Fruit fly (Drosophila melanogaster) whole organism, embryonic: ENCODE results near the gene Fmr1.
A peak's percentile ranks its signal among the peaks of the same experiment; 100 is the strongest.

ENCODE experiments used
- Adf1 ChIP-seq: fragments of 200-800 bp; sonication (Bioruptor generic); IDR thresholded peaks from 2 replicates; pipeline ENCODE4 v1.3.6; 2022; ENCODE audit warnings: missing biosample characterization, missing genetic modification characterization
- Asciz ChIP-seq: fragments of 200-800 bp; sonication (Bioruptor generic); optimal IDR thresholded peaks from 2 replicates; lab custom pipeline; 2017; ENCODE audit warnings: missing biosample characterization, mild to moderate bottlenecking, missing genetic modification characterization, missing genetic modification reagents
- CG10959 ChIP-seq: fragments of 200-800 bp; sonication (Bioruptor generic); IDR thresholded peaks from 2 replicates; pipeline ENCODE4 v1.3.6; 2022; ENCODE audit warnings: missing biosample characterization, missing genetic modification characterization
- CG12104 ChIP-seq: fragments of 200-800 bp; sonication (Bioruptor generic); optimal IDR thresholded peaks from 3 replicates; lab custom pipeline; 2016; ENCODE audit warnings: missing biosample characterization, missing genetic modification characterization
- CG12219 ChIP-seq: fragments of 200-800 bp; sonication (Bioruptor generic); optimal IDR thresholded peaks from 3 replicates; lab custom pipeline; 2018; ENCODE audit warnings: missing biosample characterization, mild to moderate bottlenecking, missing genetic modification characterization
- CG12236 ChIP-seq: fragments of 200-800 bp; sonication (Bioruptor generic); optimal IDR thresholded peaks from 2 replicates; lab custom pipeline; 2016; ENCODE audit warnings: missing biosample characterization, missing genetic modification characterization
- CG13894 ChIP-seq: fragments of 200-800 bp; sonication (Bioruptor generic); optimal IDR thresholded peaks from 3 replicates; lab custom pipeline; 2018; ENCODE audit warnings: missing biosample characterization, mild to moderate bottlenecking, missing genetic modification characterization, moderate library complexity
- CG14050 ChIP-seq: fragments of 200-800 bp; sonication (Bioruptor generic); IDR thresholded peaks from 3 replicates; pipeline ENCODE4 v1.3.6; 2022; ENCODE audit warnings: missing biosample characterization, missing genetic modification characterization
- CG15514 ChIP-seq: fragments of 200-800 bp; sonication (Bioruptor generic); optimal IDR thresholded peaks from 3 replicates; lab custom pipeline; 2017; ENCODE audit warnings: missing biosample characterization, missing genetic modification characterization, mild to moderate bottlenecking, moderate library complexity, missing genetic modification reagents
- CG1603 ChIP-seq: fragments of 200-800 bp; sonication (Bioruptor generic); optimal IDR thresholded peaks from 2 replicates; lab custom pipeline; 2019; ENCODE audit warnings: missing biosample characterization, mild to moderate bottlenecking, missing genetic modification characterization, moderate library complexity
- CG1792 ChIP-seq: fragments of 200-800 bp; sonication (Bioruptor generic); optimal IDR thresholded peaks from 2 replicates; lab custom pipeline; 2016; ENCODE audit warnings: missing biosample characterization, missing genetic modification characterization
- CG18599 ChIP-seq: fragments of 200-800 bp; sonication (Bioruptor generic); optimal IDR thresholded peaks from 3 replicates; lab custom pipeline; 2017; ENCODE audit warnings: missing biosample characterization, missing genetic modification characterization, mild to moderate bottlenecking, moderate library complexity, missing genetic modification reagents
- CG3163 ChIP-seq: fragments of 200-800 bp; sonication (Bioruptor generic); optimal IDR thresholded peaks from 3 replicates; lab custom pipeline; 2016; ENCODE audit warnings: missing biosample characterization, missing genetic modification characterization
- CG3995 ChIP-seq: fragments of 200-800 bp; sonication (Bioruptor generic); optimal IDR thresholded peaks from 3 replicates; lab custom pipeline; 2016; ENCODE audit warnings: missing biosample characterization, missing genetic modification characterization
- CG4328 ChIP-seq: fragments of 200-800 bp; sonication (Bioruptor generic); optimal IDR thresholded peaks from 3 replicates; lab custom pipeline; 2017; ENCODE audit warnings: missing biosample characterization, missing genetic modification reagents, missing genetic modification characterization
- CG6254 ChIP-seq: fragments of 200-800 bp; sonication (Bioruptor generic); optimal IDR thresholded peaks from 3 replicates; lab custom pipeline; 2017; ENCODE audit warnings: mild to moderate bottlenecking, missing biosample characterization, missing genetic modification reagents, missing genetic modification characterization
- CG6765 ChIP-seq: fragments of 200-800 bp; sonication (Bioruptor generic); optimal IDR thresholded peaks from 3 replicates; lab custom pipeline; 2017; ENCODE audit warnings: missing biosample characterization, mild to moderate bottlenecking, missing genetic modification characterization
- CG7839 ChIP-seq: fragments of 200-800 bp; sonication (Bioruptor generic); optimal IDR thresholded peaks from 3 replicates; lab custom pipeline; 2018; ENCODE audit warnings: missing biosample characterization, mild to moderate bottlenecking, missing genetic modification characterization, moderate library complexity
- Deaf1 ChIP-seq: fragments of 200-800 bp; optimal IDR thresholded peaks from 3 replicates; lab custom pipeline; 2019; ENCODE audit warnings: missing biosample characterization, mild to moderate bottlenecking, missing genetic modification characterization, moderate library complexity
- Dek ChIP-seq: fragments of 200-800 bp; sonication (Bioruptor generic); optimal IDR thresholded peaks from 3 replicates; lab custom pipeline; 2019; ENCODE audit warnings: missing biosample characterization, mild to moderate bottlenecking, missing genetic modification characterization, moderate library complexity
- Dll ChIP-seq: fragments of 200-800 bp; sonication (Bioruptor generic); IDR thresholded peaks from 4 replicates; pipeline ENCODE4 v1.3.6; 2022; ENCODE audit warnings: missing biosample characterization, missing genetic modification characterization; ENCODE audit not compliant: partially characterized antibody
- Dp ChIP-seq: fragments of 200-800 bp; sonication (Bioruptor generic); optimal IDR thresholded peaks from 2 replicates; lab custom pipeline; 2018; ENCODE audit warnings: missing biosample characterization, mild to moderate bottlenecking, missing genetic modification characterization, moderate library complexity
- Elba2 ChIP-seq: fragments of 200-800 bp; sonication (Bioruptor generic); optimal IDR thresholded peaks from 3 replicates; lab custom pipeline; 2016; ENCODE audit warnings: missing biosample characterization, missing genetic modification characterization
- Fer2 ChIP-seq: fragments of 200-800 bp; sonication (Bioruptor generic); optimal IDR thresholded peaks from 2 replicates; lab custom pipeline; 2018; ENCODE audit warnings: missing biosample characterization, mild to moderate bottlenecking, missing genetic modification characterization, moderate library complexity
- HLH4C ChIP-seq: fragments of 200-800 bp; sonication (Bioruptor generic); IDR thresholded peaks from 3 replicates; pipeline ENCODE4 v1.3.6; 2022; ENCODE audit warnings: missing biosample characterization, missing genetic modification characterization; ENCODE audit not compliant: partially characterized antibody
- Hmx ChIP-seq: fragments of 200-800 bp; sonication (Bioruptor generic); optimal IDR thresholded peaks from 2 replicates; lab custom pipeline; 2016; ENCODE audit warnings: missing biosample characterization, missing genetic modification characterization
- Hr3 ChIP-seq: fragments of 200-800 bp; sonication (Bioruptor generic); optimal IDR thresholded peaks from 3 replicates; lab custom pipeline; 2016; ENCODE audit warnings: missing biosample characterization, missing genetic modification characterization
- MBD-R2 ChIP-seq: fragments of 200-800 bp; sonication (Bioruptor generic); IDR thresholded peaks from 2 replicates; pipeline ENCODE4 v1.3.6; 2022; ENCODE audit warnings: missing biosample characterization, missing genetic modification characterization
- Max ChIP-seq: fragments of 200-800 bp; sonication (Bioruptor generic); optimal IDR thresholded peaks from 2 replicates; lab custom pipeline; 2016; ENCODE audit warnings: missing biosample characterization, mild to moderate bottlenecking, missing genetic modification characterization
- NC2β ChIP-seq: fragments of 200-800 bp; sonication (Bioruptor generic); optimal IDR thresholded peaks from 2 replicates; lab custom pipeline; 2016; ENCODE audit warnings: missing biosample characterization, missing genetic modification characterization
- NfI ChIP-seq: fragments of 200-800 bp; sonication (Bioruptor generic); optimal IDR thresholded peaks from 3 replicates; lab custom pipeline; 2018; ENCODE audit warnings: missing biosample characterization, mild to moderate bottlenecking, missing genetic modification characterization, moderate library complexity
- Ravus ChIP-seq: fragments of 200-800 bp; sonication (Bioruptor generic); IDR thresholded peaks from 2 replicates; pipeline ENCODE4 v1.3.6; 2022; ENCODE audit warnings: missing biosample characterization, missing genetic modification characterization
- Sry-β ChIP-seq: fragments of 200-800 bp; sonication (Bioruptor generic); optimal IDR thresholded peaks from 2 replicates; lab custom pipeline; 2018; ENCODE audit warnings: missing biosample characterization, mild to moderate bottlenecking, missing genetic modification characterization, moderate library complexity
- caup ChIP-seq: fragments of 200-800 bp; sonication (Bioruptor generic); optimal IDR thresholded peaks from 3 replicates; lab custom pipeline; 2017; ENCODE audit warnings: missing biosample characterization, mild to moderate bottlenecking, missing genetic modification characterization, moderate library complexity; ENCODE audit not compliant: severe bottlenecking
- dm ChIP-seq: fragments of 200-800 bp; sonication (Bioruptor generic); optimal IDR thresholded peaks from 3 replicates; lab custom pipeline; 2016; ENCODE audit warnings: missing biosample characterization, missing genetic modification characterization
- gem ChIP-seq: fragments of 200-800 bp; sonication (Bioruptor generic); optimal IDR thresholded peaks from 2 replicates; lab custom pipeline; 2019; ENCODE audit warnings: missing biosample characterization, mild to moderate bottlenecking, missing genetic modification characterization, moderate library complexity
- hkb ChIP-seq, 2 experiments: fragments of 200-800 bp in 1 of 2; fragments of >200 bp in 1 of 2; sonication (Bioruptor generic) in 1 of 2; IDR thresholded peaks in 1 of 2; optimal IDR thresholded peaks in 1 of 2; 2 replicates each; pipeline versions ENCODE4 v1.3.6 to Lab custom; 2017 to 2022; ENCODE audit warnings: missing biosample characterization in 1 of 2, missing genetic modification characterization in 1 of 2
- hth ChIP-seq: fragments of >200 bp; optimal IDR thresholded peaks from 2 replicates; lab custom pipeline; 2017; ENCODE audit warnings: inconsistent platforms
- lilli ChIP-seq: fragments of 200-800 bp; sonication (Bioruptor generic); optimal IDR thresholded peaks from 3 replicates; lab custom pipeline; 2016; ENCODE audit warnings: missing biosample characterization, missing genetic modification characterization
- nmo ChIP-seq: fragments of 200-800 bp; sonication (Bioruptor generic); optimal IDR thresholded peaks from 2 replicates; lab custom pipeline; 2018; ENCODE audit warnings: missing biosample characterization, mild to moderate bottlenecking, missing genetic modification characterization, moderate library complexity
- pum ChIP-seq: fragments of 200-800 bp; sonication (Bioruptor generic); optimal IDR thresholded peaks from 2 replicates; lab custom pipeline; 2016; ENCODE audit warnings: missing biosample characterization, missing genetic modification characterization
- row ChIP-seq: fragments of 200-800 bp; sonication (Bioruptor generic); IDR thresholded peaks from 3 replicates; pipeline ENCODE4 v1.3.6; 2022; ENCODE audit warnings: missing biosample characterization, missing genetic modification characterization
- sna ChIP-seq: fragments of 200-800 bp; sonication (Bioruptor generic); IDR thresholded peaks from 2 replicates; pipeline ENCODE4 v1.3.6; 2022; ENCODE audit warnings: missing biosample characterization, missing genetic modification characterization; ENCODE audit not compliant: partially characterized antibody
- stc ChIP-seq: fragments of 200-800 bp; sonication (Bioruptor generic); IDR thresholded peaks from 2 replicates; pipeline ENCODE4 v1.3.6; 2022; ENCODE audit warnings: missing biosample characterization, missing genetic modification characterization
- stwl ChIP-seq: fragments of 200-800 bp; sonication (Bioruptor generic); optimal IDR thresholded peaks from 3 replicates; lab custom pipeline; 2018; ENCODE audit warnings: missing biosample characterization, mild to moderate bottlenecking, missing genetic modification characterization, moderate library complexity
- tin ChIP-seq: fragments of 200-800 bp; sonication (Bioruptor generic); optimal IDR thresholded peaks from 3 replicates; lab custom pipeline; 2016; ENCODE audit warnings: missing biosample characterization, missing genetic modification characterization
- tll ChIP-seq, 2 experiments: fragments of 200-800 bp in 1 of 2; fragments of >200 bp in 1 of 2; sonication (Bioruptor generic) in 1 of 2; optimal IDR thresholded peaks; 2 replicates each; lab custom pipeline; 2017 to 2019; ENCODE audit warnings: missing biosample characterization in 2 of 2, missing genetic modification characterization in 2 of 2, mild to moderate bottlenecking in 1 of 2, moderate library complexity in 1 of 2
- vfl ChIP-seq: fragments of 200-800 bp; sonication (Bioruptor generic); optimal IDR thresholded peaks from 2 replicates; lab custom pipeline; 2016; ENCODE audit warnings: missing biosample characterization, missing genetic modification characterization
- zen ChIP-seq: fragments of 200-800 bp; sonication (Bioruptor generic); optimal IDR thresholded peaks from 3 replicates; lab custom pipeline; 2018; ENCODE audit warnings: missing biosample characterization, mild to moderate bottlenecking, missing genetic modification characterization, moderate library complexity

The Fmr1 gene

DNA sequence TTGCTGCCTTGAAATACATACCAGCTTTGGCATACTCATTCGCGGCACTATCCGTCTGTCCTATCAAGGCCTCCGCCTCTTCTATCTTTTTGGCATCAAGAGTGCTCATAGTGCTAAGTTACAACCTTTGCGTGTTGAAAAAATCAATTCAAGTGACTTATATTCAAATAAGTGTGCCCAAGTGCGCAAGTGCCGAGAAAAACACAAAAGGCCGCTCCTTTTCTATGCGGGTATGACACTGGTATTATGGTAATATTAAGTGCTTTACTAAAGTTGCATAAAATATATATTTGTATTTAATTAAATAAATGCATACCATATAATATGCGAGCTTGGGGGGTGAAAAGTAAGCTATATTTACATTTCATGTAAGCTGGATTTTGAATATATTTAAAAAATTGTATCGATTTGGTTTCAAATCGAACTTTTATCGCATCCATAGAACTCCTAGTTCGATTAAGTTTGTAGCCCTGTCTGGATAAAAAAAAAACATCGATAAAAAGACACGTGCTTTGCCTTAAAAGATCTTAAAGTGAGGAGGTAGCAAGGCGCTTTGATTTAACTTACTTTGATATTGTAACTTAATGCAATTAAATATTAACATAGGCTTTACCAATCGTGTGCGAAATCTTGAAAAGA, 11.5 kb upstream of the Fmr1 start, which contains the start of the genes gammaSnap2 and ATPsynepsilonL (continued):
- TF ChIP-seq lilli, result no peak
- no peak for TF ChIP-seq Fer2 (tag; lab: Kevin White, UChicago)
- TF ChIP-seq CG12104 (GFP tag; lab: Kevin White, UChicago), result no peak
- TF ChIP-seq Sry-β (GFP tag; lab: Kevin White, UChicago), result no peak
- TF ChIP-seq Hr3 (GFP tag; lab: Kevin White, UChicago), result no peak
- no peak for TF ChIP-seq stc (GFP tag; lab: Robert Waterston, UW)
- TF ChIP-seq CG3163 (GFP tag; lab: Kevin White, UChicago), result no peak
- TF ChIP-seq CG12219 (GFP tag; lab: Kevin White, UChicago), result no peak
- no peak for TF ChIP-seq tll (GFP tag; optimal IDR thresholded peaks at IDR 0.05; lab: Kevin White, UChicago)
- no peak for TF ChIP-seq NC2β
- TF ChIP-seq Dp, result peak; percentile 14
- TF ChIP-seq CG7839 (tag; lab: Kevin White, UChicago), result no peak
- no peak for TF ChIP-seq CG18599
- TF ChIP-seq CG6765 (GFP tag; lab: Kevin White, UChicago), result no peak
- TF ChIP-seq CG1603 (tag; lab: Kevin White, UChicago), result no peak
- no peak for TF ChIP-seq CG14050
- peak; percentile 97 for TF ChIP-seq CG15514 (GFP tag; lab: Kevin White, UChicago)
- no peak for TF ChIP-seq tin
- TF ChIP-seq CG1792 (GFP tag; lab: Kevin White, UChicago), result no peak
- TF ChIP-seq CG4328, result no peak
- peak; percentile 18 for TF ChIP-seq CG13894 (tag; lab: Kevin White, UChicago)
- TF ChIP-seq Elba2 (GFP tag; lab: Kevin White, UChicago), result no peak
- no peak for TF ChIP-seq Asciz (GFP tag; lab: Kevin White, UChicago)
- no peak for TF ChIP-seq CG3995
- TF ChIP-seq zen (tag; lab: Kevin White, UChicago), result no peak
- no peak for TF ChIP-seq Ravus
- no peak for TF ChIP-seq nmo
- TF ChIP-seq CG10959 (GFP tag; lab: Robert Waterston, UW), result no peak
- no peak for TF ChIP-seq hkb (optimal IDR thresholded peaks at IDR 0.05; lab: Kevin White, UChicago)
- TF ChIP-seq hkb (GFP tag; IDR thresholded peaks at IDR 0.05; lab: Robert Waterston, UW), result no peak
- no peak for TF ChIP-seq Adf1
- no peak for TF ChIP-seq vfl (GFP tag; lab: Kevin White, UChicago)
- TF ChIP-seq row (GFP tag; lab: Robert Waterston, UW), result 0 out of 3 replicates have a peak, but pooled peaks have one; percentile 23
- no peak for TF ChIP-seq CG6254 (GFP tag; lab: Kevin White, UChicago)
- peak; percentile 81 for TF ChIP-seq stwl (tag; lab: Kevin White, UChicago)
- TF ChIP-seq NfI (GFP tag; lab: Kevin White, UChicago), result no peak
- TF ChIP-seq Hmx, result no peak
- 0 out of 4 replicates have a peak, but pooled peaks have one; percentile 51 for TF ChIP-seq Dll (GFP tag; lab: Robert Waterston, UW)
- TF ChIP-seq dm (GFP tag; lab: Kevin White, UChicago), result no peak
- TF ChIP-seq sna (GFP tag; lab: Robert Waterston, UW), result no peak
- TF ChIP-seq Max, result no peak
- no peak for TF ChIP-seq pum
- no peak for TF ChIP-seq CG12236 (GFP tag; lab: Kevin White, UChicago)
- no peak for TF ChIP-seq Dek
- TF ChIP-seq Deaf1 (tag; lab: Kevin White, UChicago), result no peak
- 0 out of 3 replicates have a peak, but pooled peaks have one; percentile 26 for TF ChIP-seq HLH4C (GFP tag; lab: Robert Waterston, UW)
- no peak for TF ChIP-seq caup
- no peak for TF ChIP-seq gem
- peak; percentile 36; the same call in 1 of the 2 replicates for TF ChIP-seq MBD-R2
- TF ChIP-seq hth, result no peak
